Worm (Caenorhabditis elegans) whole organism, L2 larva: Measurements from ENCODE around the gene Y51H7BR.4.

Experiments used
- C34F6.9 ChIP-seq: fragments of 150-350 bp; optimal IDR thresholded peaks from 2 replicates; lab custom pipeline; 2014; ENCODE audit warnings: missing biosample characterization, missing genetic modification characterization
- F13H6.1 ChIP-seq: sonication (generic microtip); optimal IDR thresholded peaks from 2 replicates; lab custom pipeline; 2016; ENCODE audit warnings: missing genetic modification characterization, missing compliant biosample characterization
- R02D3.7 ChIP-seq: fragments of 150-350 bp; optimal IDR thresholded peaks from 2 replicates; lab custom pipeline; 2014; ENCODE audit warnings: missing biosample characterization, missing genetic modification characterization
- Y55F3AM.14 ChIP-seq: fragments of 200-800 bp; sonication (Bioruptor generic); optimal IDR thresholded peaks from 2 replicates; lab custom pipeline; 2018; ENCODE audit warnings: mild to moderate bottlenecking, missing genetic modification characterization, missing compliant biosample characterization
- ZK546.5 ChIP-seq: sonication (generic microtip); optimal IDR thresholded peaks from 2 replicates; lab custom pipeline; 2017; ENCODE audit warnings: missing biosample characterization, missing genetic modification characterization
- alr-1 ChIP-seq: fragments of 150-350 bp; optimal IDR thresholded peaks from 2 replicates; lab custom pipeline; 2014; ENCODE audit warnings: missing biosample characterization, missing genetic modification characterization
- aly-2 ChIP-seq: fragments of 150-350 bp; optimal IDR thresholded peaks from 2 replicates; lab custom pipeline; 2014; ENCODE audit warnings: missing biosample characterization, missing genetic modification characterization
- ama-1 ChIP-seq: fragments of 150-350 bp; optimal IDR thresholded peaks from 2 replicates; lab custom pipeline; 2018; ENCODE audit warnings: inconsistent platforms
- ceh-16 ChIP-seq: fragments of 150-350 bp; optimal IDR thresholded peaks from 2 replicates; lab custom pipeline; 2014; ENCODE audit warnings: missing biosample characterization, missing genetic modification characterization
- crh-2 ChIP-seq: sonication (generic microtip); optimal IDR thresholded peaks from 2 replicates; lab custom pipeline; 2017; ENCODE audit warnings: missing biosample characterization, missing genetic modification characterization
- dmd-4 ChIP-seq: sonication (generic microtip); optimal IDR thresholded peaks from 2 replicates; lab custom pipeline; 2017; ENCODE audit warnings: missing biosample characterization, missing genetic modification characterization
- egl-27 ChIP-seq: sonication (generic microtip); optimal IDR thresholded peaks from 3 replicates; lab custom pipeline; 2017; ENCODE audit warnings: missing biosample characterization, missing genetic modification reagents, missing genetic modification characterization
- elt-1 ChIP-seq: fragments of 150-350 bp; optimal IDR thresholded peaks from 2 replicates; lab custom pipeline; 2014; ENCODE audit warnings: missing biosample characterization, missing genetic modification characterization
- elt-3 ChIP-seq: sonication (generic microtip); optimal IDR thresholded peaks from 2 replicates; lab custom pipeline; 2017; ENCODE audit warnings: missing biosample characterization, missing genetic modification characterization
- fos-1 ChIP-seq: fragments of 150-350 bp; optimal IDR thresholded peaks from 2 replicates; lab custom pipeline; 2014; ENCODE audit warnings: missing biosample characterization, missing genetic modification characterization
- gmeb-1 ChIP-seq: fragments of 150-350 bp; optimal IDR thresholded peaks from 2 replicates; lab custom pipeline; 2014; ENCODE audit warnings: missing biosample characterization, missing genetic modification characterization
- lin-11 ChIP-seq: fragments of 150-350 bp; sonication (generic microtip); optimal IDR thresholded peaks from 2 replicates; lab custom pipeline; 2014; ENCODE audit warnings: missing biosample characterization, missing genetic modification characterization, inconsistent platforms, mixed read lengths
- lin-13 ChIP-seq: fragments of 150-350 bp; optimal IDR thresholded peaks from 2 replicates; lab custom pipeline; 2014; ENCODE audit warnings: missing biosample characterization, missing genetic modification reagents, missing genetic modification characterization
- lsy-2 ChIP-seq, 2 experiments: fragments of 150-350 bp in 1 of 2; sonication (generic microtip) in 1 of 2; optimal IDR thresholded peaks; 2 replicates each; lab custom pipeline; 2014 to 2017; ENCODE audit warnings: missing biosample characterization in 2 of 2, missing genetic modification characterization in 2 of 2
- mab-5 ChIP-seq: fragments of 150-350 bp; optimal IDR thresholded peaks from 2 replicates; lab custom pipeline; 2014; ENCODE audit warnings: missing biosample characterization, missing genetic modification characterization
- mdl-1 ChIP-seq, 2 experiments: fragments of 150-350 bp in 1 of 2; sonication (generic microtip) in 1 of 2; optimal IDR thresholded peaks; 2 replicates each; lab custom pipeline; 2017; ENCODE audit warnings: missing biosample characterization in 2 of 2, missing genetic modification characterization in 2 of 2
- nhr-11 ChIP-seq: fragments of 150-350 bp; optimal IDR thresholded peaks from 2 replicates; lab custom pipeline; 2014; ENCODE audit warnings: missing biosample characterization, missing genetic modification characterization
- nhr-129 ChIP-seq: fragments of 150-350 bp; optimal IDR thresholded peaks from 2 replicates; lab custom pipeline; 2014; ENCODE audit warnings: missing biosample characterization, missing genetic modification characterization
- nhr-23 ChIP-seq: fragments of 150-350 bp; optimal IDR thresholded peaks from 2 replicates; lab custom pipeline; 2014; ENCODE audit warnings: missing biosample characterization, missing genetic modification reagents, missing genetic modification characterization
- nhr-237 ChIP-seq: fragments of 150-350 bp; optimal IDR thresholded peaks from 2 replicates; lab custom pipeline; 2014; ENCODE audit warnings: missing biosample characterization, missing genetic modification characterization
- nhr-25 ChIP-seq: fragments of 150-350 bp; sonication (generic microtip); optimal IDR thresholded peaks from 3 replicates; lab custom pipeline; 2014; ENCODE audit warnings: missing biosample characterization, missing genetic modification characterization
- nhr-6 ChIP-seq: fragments of 150-350 bp; optimal IDR thresholded peaks from 2 replicates; lab custom pipeline; 2014; ENCODE audit warnings: missing biosample characterization, missing genetic modification characterization
- peb-1 ChIP-seq: fragments of 150-350 bp; optimal IDR thresholded peaks from 2 replicates; lab custom pipeline; 2014; ENCODE audit warnings: missing biosample characterization, missing genetic modification characterization
- sem-4 ChIP-seq: fragments of 150-350 bp; optimal IDR thresholded peaks from 2 replicates; lab custom pipeline; 2014; ENCODE audit warnings: missing biosample characterization, missing genetic modification reagents, missing genetic modification characterization
- skn-1 ChIP-seq: sonication (generic microtip); optimal IDR thresholded peaks from 2 replicates; lab custom pipeline; 2017; ENCODE audit warnings: missing biosample characterization, missing genetic modification characterization
- sma-9 ChIP-seq, 2 experiments: fragments of 150-350 bp in 1 of 2; sonication (generic microtip) in 1 of 2; optimal IDR thresholded peaks; 2 replicates each; lab custom pipeline; 2014 to 2016; ENCODE audit warnings: missing genetic modification characterization in 2 of 2, mild to moderate bottlenecking in 1 of 2, missing biosample characterization in 1 of 2, missing compliant biosample characterization in 1 of 2, missing genetic modification reagents in 1 of 2, moderate library complexity in 1 of 2
- unc-39 ChIP-seq: fragments of 150-350 bp; optimal IDR thresholded peaks from 2 replicates; lab custom pipeline; 2014; ENCODE audit warnings: missing biosample characterization, missing genetic modification characterization
- unc-55 ChIP-seq: fragments of 150-350 bp; sonication (generic microtip); optimal IDR thresholded peaks from 3 replicates; lab custom pipeline; 2014; ENCODE audit warnings: missing biosample characterization, missing genetic modification reagents, missing genetic modification characterization
- zag-1 ChIP-seq: fragments of 150-350 bp; optimal IDR thresholded peaks from 2 replicates; lab custom pipeline; 2014; ENCODE audit warnings: missing biosample characterization, missing genetic modification characterization
- ztf-1 ChIP-seq: fragments of 200-800 bp; sonication (Bioruptor generic); conservative IDR thresholded peaks from 2 replicates; pipeline ENCODE4 v1.3.6; 2022; ENCODE audit warnings: missing genetic modification characterization, missing compliant biosample characterization
- ztf-11 ChIP-seq: sonication (generic microtip); optimal IDR thresholded peaks from 2 replicates; lab custom pipeline; 2017; ENCODE audit warnings: missing biosample characterization, missing genetic modification characterization

Gene Y51H7BR.4

ce11 chrII:1529057-1529456 lies at the start of gene Y51H7BR.4:
Gene Y51H7BR.4 (plus strand): TSS chrII:1529357.
- no peak for TF ChIP-seq nhr-6 (tag; lab: Kevin White, UChicago)
- no peak for TF ChIP-seq gmeb-1
- no peak for TF ChIP-seq elt-1
- TF ChIP-seq F13H6.1 (tag; lab: Kevin White, UChicago): no peak
- no peak for TF ChIP-seq sem-4 (tag; lab: Kevin White, UChicago)
- no peak for TF ChIP-seq ceh-16 (tag; lab: Kevin White, UChicago)
- TF ChIP-seq zag-1 (tag; lab: Kevin White, UChicago): no peak
- no peak for TF ChIP-seq nhr-11 (tag; lab: Kevin White, UChicago)
- no peak for TF ChIP-seq R02D3.7 (tag; lab: Kevin White, UChicago)
- TF ChIP-seq unc-39 (tag; lab: Kevin White, UChicago): no peak
- TF ChIP-seq lin-11 (tag; lab: Kevin White, UChicago): no peak

- TF ChIP-seq nhr-11 (tag; lab: Kevin White, UChicago): no peak
Measured at ce11 chrII:1481660-1482059, 47.5 kb upstream of the Y51H7BR.4 start.

- TF ChIP-seq ztf-1 (GFP tag; lab: Robert Waterston, UW) (no peak), ama-1 (lab: Kevin White, UChicago) (no peak), alr-1 (no peak), peb-1 (tag; lab: Kevin White, UChicago) (no peak), aly-2 (tag; lab: Kevin White, UChicago) (no peak), nhr-23 (tag; lab: Kevin White, UChicago) (no peak), elt-3 (no peak), nhr-25 (no peak)
Measured at ce11 chrII:1482419-1482818, 46.7 kb upstream of the Y51H7BR.4 start.

ce11 chrII:1490813-1491212 lies 38.3 kb upstream of the Y51H7BR.4 start:
- TF ChIP-seq egl-27 (tag; lab: Kevin White, UChicago) (no peak), C34F6.9 (tag; lab: Kevin White, UChicago) (no peak), zag-1 (tag; lab: Kevin White, UChicago) (no peak), nhr-23 (tag; lab: Kevin White, UChicago) (no peak), crh-2 (tag; lab: Kevin White, UChicago) (no peak), F13H6.1 (tag; lab: Kevin White, UChicago) (no peak), dmd-4 (tag; lab: Kevin White, UChicago) (no peak), sma-9 (GFP tag; optimal IDR thresholded peaks at IDR 0.05; lab: Kevin White, UChicago) (no peak), sma-9 (tag; optimal IDR thresholded peaks at IDR 0.05; lab: Kevin White, UChicago) (no peak), Y55F3AM.14 (GFP tag; lab: Kevin White, UChicago) (no peak), sem-4 (tag; lab: Kevin White, UChicago) (no peak), ztf-11 (tag; lab: Kevin White, UChicago) (no peak), nhr-11 (tag; lab: Kevin White, UChicago) (no peak), nhr-237 (tag; lab: Kevin White, UChicago) (no peak), fos-1 (no peak), lin-11 (tag; lab: Kevin White, UChicago) (no peak)
- TF ChIP-seq, all 48 proteins: peak for 0

ce11 chrII:1500286-1500840 lies 28.8 kb upstream of the Y51H7BR.4 start, which contains the start of gene emc-1:
Gene emc-1 (minus strand): TSS chrII:1500330.
- TF ChIP-seq ZK546.5 (tag; lab: Kevin White, UChicago): no peak
- peak; percentile 8 for TF ChIP-seq unc-55 (GFP tag; lab: Kevin White, UChicago)
- TF ChIP-seq ceh-16 (tag; lab: Kevin White, UChicago): no peak
- peak; percentile 16 for TF ChIP-seq C34F6.9 (tag; lab: Kevin White, UChicago)
- peak in 1 of 2 experiments; percentile 22 for TF ChIP-seq lsy-2 (tag; optimal IDR thresholded peaks at IDR 0.05; lab: Kevin White, UChicago)

- TF ChIP-seq alr-1: no peak
- TF ChIP-seq nhr-6 (tag; lab: Kevin White, UChicago): no peak
- TF ChIP-seq ceh-16 (tag; lab: Kevin White, UChicago): no peak
- TF ChIP-seq unc-39 (tag; lab: Kevin White, UChicago): no peak
- TF ChIP-seq egl-27 (tag; lab: Kevin White, UChicago): no peak
- no peak for TF ChIP-seq mdl-1 (tag; optimal IDR thresholded peaks at IDR 0.05; lab: Kevin White, UChicago)
- no peak for TF ChIP-seq lin-13 (GFP tag; lab: Kevin White, UChicago)
- TF ChIP-seq skn-1 (tag; lab: Kevin White, UChicago): no peak
- TF ChIP-seq mab-5: no peak
- TF ChIP-seq crh-2 (tag; lab: Kevin White, UChicago): no peak
- no peak for TF ChIP-seq aly-2 (tag; lab: Kevin White, UChicago)
- no peak for TF ChIP-seq sem-4 (tag; lab: Kevin White, UChicago)
- TF ChIP-seq ama-1 (lab: Kevin White, UChicago): no peak
- no peak for TF ChIP-seq fos-1
- no peak for TF ChIP-seq nhr-129 (tag; lab: Kevin White, UChicago)
Measured at ce11 chrII:1500959-1501358, 28.2 kb upstream of the Y51H7BR.4 start.
